Fruit fly (Drosophila melanogaster): ENCODE measurements around the gene nAChRbeta3.

nAChRbeta3 gene

DNA sequence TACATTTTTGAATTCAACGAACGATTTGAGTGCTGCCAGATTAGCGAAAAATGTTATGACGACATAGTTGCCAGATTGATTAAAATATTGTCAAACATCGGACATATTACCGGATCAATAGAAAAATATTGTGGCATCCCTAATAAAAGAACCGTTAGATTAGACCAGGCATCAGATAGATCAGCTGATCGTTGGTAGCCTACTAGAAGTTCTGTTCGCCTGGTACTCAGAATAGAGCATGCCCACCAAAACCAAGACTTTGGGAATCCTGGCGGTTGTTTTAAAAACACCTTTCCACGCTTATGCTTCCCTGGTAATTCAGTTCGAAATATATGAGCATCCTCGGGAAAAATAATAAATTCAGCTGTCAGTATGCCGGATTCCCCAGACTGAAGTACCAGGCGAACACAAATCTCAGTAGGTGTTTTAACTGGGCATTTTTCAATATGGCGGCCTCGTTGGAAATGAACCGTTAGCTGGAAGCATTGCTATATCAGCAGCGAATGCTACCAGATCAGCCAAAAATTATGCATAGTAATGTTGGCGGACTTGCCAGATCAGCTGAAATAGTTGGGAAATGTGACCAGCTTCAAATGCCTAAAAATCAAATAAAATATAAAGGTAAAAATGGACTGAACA, 4.2 kb upstream of the nAChRbeta3 start (continued):
- TF ChIP-seq zf30C (GFP tag; optimal IDR thresholded peaks at IDR 0.05) (peak; percentile 56), fu2 (GFP tag; optimal IDR thresholded peaks at IDR 0.05) (no peak), jing (GFP tag; optimal IDR thresholded peaks at IDR 0.05) (no peak), Dll (GFP tag; IDR thresholded peaks at IDR 0.05; ENCODE audit: partially characterized antibody) (peak; percentile 77; the same call in 3 of the 4 replicates), CG2875 (GFP tag; optimal IDR thresholded peaks at IDR 0.05) (no peak), Hmx (GFP tag; optimal IDR thresholded peaks at IDR 0.05) (no peak), shn (GFP tag; optimal IDR thresholded peaks at IDR 0.05) (no peak), Poxn (GFP tag; IDR thresholded peaks at IDR 0.05) (no peak), CG15269 (tag; optimal IDR thresholded peaks at IDR 0.05) (peak; percentile 44), CG8089 (GFP tag; optimal IDR thresholded peaks at IDR 0.05) (no peak), CG9215 (GFP tag; IDR thresholded peaks at IDR 0.05) (no peak), br (optimal IDR thresholded peaks at IDR 0.05) (no peak), CG4854 (GFP tag; optimal IDR thresholded peaks at IDR 0.05) (no peak), Dp (GFP tag; optimal IDR thresholded peaks at IDR 0.05) (peak; percentile 71), CG9817 (tag; optimal IDR thresholded peaks at IDR 0.05) (no peak), C15 (GFP tag; IDR thresholded peaks at IDR 0.05) (no peak), Hr3 (GFP tag; optimal IDR thresholded peaks at IDR 0.05) (no peak), CG13296 (GFP tag; optimal IDR thresholded peaks at IDR 0.05) (no peak), corto (GFP tag; optimal IDR thresholded peaks at IDR 0.05) (no peak), Six4 (GFP tag; optimal IDR thresholded peaks at IDR 0.05) (no peak), Hr51 (GFP tag; optimal IDR thresholded peaks at IDR 0.05) (no peak), CG13775 (GFP tag; optimal IDR thresholded peaks at IDR 0.05) (no peak), Asciz (GFP tag; optimal IDR thresholded peaks at IDR 0.05) (no peak), CG10209 (GFP tag; optimal IDR thresholded peaks at IDR 0.05) (no peak), CG17359 (tag; optimal IDR thresholded peaks at IDR 0.05) (no peak), CG5953 (GFP tag; IDR thresholded peaks at IDR 0.05) (no peak), CG6683 (GFP tag; optimal IDR thresholded peaks at IDR 0.05) (no peak), CG3995 (GFP tag; optimal IDR thresholded peaks at IDR 0.05) (no peak), Fer2 (tag; optimal IDR thresholded peaks at IDR 0.05) (no peak), eve (GFP tag; optimal IDR thresholded peaks at IDR 0.05) (no peak), gem (tag; optimal IDR thresholded peaks at IDR 0.05) (no peak), Dip3 (GFP tag; optimal IDR thresholded peaks at IDR 0.05) (no peak), Mes4 (GFP tag; optimal IDR thresholded peaks at IDR 0.05) (peak; percentile 21), z (GFP tag; IDR thresholded peaks at IDR 0.05) (no peak), ap (GFP tag; IDR thresholded peaks at IDR 0.05) (no peak), emc (GFP tag; optimal IDR thresholded peaks at IDR 0.05) (no peak), CG7963 (GFP tag; IDR thresholded peaks at IDR 0.05; ENCODE audit: partially characterized antibody) (no peak), caup (GFP tag; optimal IDR thresholded peaks at IDR 0.05; ENCODE audit: severe bottlenecking) (peak; percentile 8), ato (GFP tag; IDR thresholded peaks at IDR 0.05; ENCODE audit: partially characterized antibody) (peak; percentile 73; the same call in 1 of the 2 replicates), CG15601 (tag; optimal IDR thresholded peaks at IDR 0.05) (peak; percentile 45), CG9609 (GFP tag; optimal IDR thresholded peaks at IDR 0.05) (no peak), CG31388 (GFP tag; optimal IDR thresholded peaks at IDR 0.05) (no peak), ro (GFP tag; IDR thresholded peaks at IDR 0.05) (no peak), CG9727 (GFP tag; optimal IDR thresholded peaks at IDR 0.05) (peak; percentile 13), CG4707 (GFP tag; optimal IDR thresholded peaks at IDR 0.05) (no peak), Sry-δ (GFP tag; optimal IDR thresholded peaks at IDR 0.05) (peak; percentile 35), CG10959 (GFP tag; IDR thresholded peaks at IDR 0.05) (no peak), Xbp1 (GFP tag; optimal IDR thresholded peaks at IDR 0.05) (peak; percentile 25), vnd (GFP tag; IDR thresholded peaks at IDR 0.05; ENCODE audit: partially characterized antibody) (peak; percentile 51; the same call in 2 of the 3 replicates), CG11085 (GFP tag; IDR thresholded peaks at IDR 0.05) (no peak)

All from whole organism, embryonic.